Worm (Caenorhabditis elegans): ENCODE data around the gene abts-4.

DNA sequence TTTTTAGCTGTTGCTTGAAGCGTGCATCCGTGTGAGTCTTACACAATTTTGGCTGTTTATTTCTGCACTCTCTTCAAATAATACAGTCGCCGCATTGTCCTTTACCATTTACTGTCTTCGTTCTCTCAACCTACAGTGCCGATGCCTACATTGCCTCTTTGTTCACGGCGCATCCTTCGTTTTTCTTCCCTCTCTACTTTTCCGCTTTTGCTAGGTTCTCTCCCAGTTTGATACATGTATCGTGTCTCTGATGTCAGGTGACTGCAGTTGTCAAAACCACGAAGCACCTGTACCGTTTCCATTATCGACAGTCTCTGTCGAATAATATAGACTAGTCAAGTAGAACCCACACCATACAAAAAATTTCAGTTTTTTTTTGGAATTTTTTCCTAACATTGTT, 47.1 kb upstream of the abts-4 start:
- TF ChIP-seq ref-2 (tag; optimal IDR thresholded peaks at IDR 0.05), result no peak
- no peak for TF ChIP-seq pqm-1 (tag; optimal IDR thresholded peaks at IDR 0.05)

Measured in whole organism, late embryonic.